Worm (Caenorhabditis elegans): ENCODE data around the gene srlf-1.

srlf-1 gene

ce11 chrII:7790324-7790898, at the start of gene srlf-1:
TSS of gene srlf-1 (plus strand) at chrII:7790591.
- TF ChIP-seq klf-2 (GFP tag; conservative IDR thresholded peaks at IDR 0.05) (no peak), ztf-23 (GFP tag; IDR thresholded peaks at IDR 0.05) (no peak), med-1 (GFP tag; optimal IDR thresholded peaks at IDR 0.05; ENCODE audit: insufficient read depth) (no peak), ref-1 (GFP tag; conservative IDR thresholded peaks at IDR 0.05) (no peak), tab-1 (GFP tag; IDR thresholded peaks at IDR 0.05) (no peak), ztf-29 (GFP tag; IDR thresholded peaks at IDR 0.05) (no peak), cog-1 (tag; optimal IDR thresholded peaks at IDR 0.05) (no peak), flt-1 (GFP tag; IDR thresholded peaks at IDR 0.05) (no peak), T22C8.4 (GFP tag; IDR thresholded peaks at IDR 0.05) (no peak)

DNA sequence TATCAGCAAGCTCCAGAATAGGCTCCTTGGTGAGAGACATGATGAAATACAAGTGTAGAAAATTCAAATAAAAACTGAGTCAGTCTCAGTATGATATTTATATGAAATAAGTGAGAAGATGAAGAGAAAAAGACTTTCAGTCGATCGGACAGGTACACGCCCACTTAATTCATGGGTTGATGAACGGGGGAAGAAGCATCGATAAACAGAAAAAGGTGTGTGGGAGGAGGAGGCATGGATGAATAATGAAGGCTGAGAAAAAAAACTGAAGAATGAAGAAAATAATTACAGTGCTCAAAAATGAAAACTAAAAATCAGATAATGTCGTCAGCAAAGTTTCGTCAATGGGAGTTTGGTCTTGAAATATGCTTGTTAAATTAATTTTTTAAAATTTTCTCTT, 36.9 kb upstream of the srlf-1 start, which contains the start of gene trx-1:
TSS of gene trx-1 (minus strand) at position 101 of the 400 bp plus-strand sequence.
- TF ChIP-seq flt-1 (GFP tag; IDR thresholded peaks at IDR 0.05) = no peak
- no peak for TF ChIP-seq klf-2 (GFP tag; conservative IDR thresholded peaks at IDR 0.05)
- no peak for TF ChIP-seq ztf-29 (GFP tag; IDR thresholded peaks at IDR 0.05)
- TF ChIP-seq ref-1 (GFP tag; conservative IDR thresholded peaks at IDR 0.05) = no peak
- TF ChIP-seq T22C8.4 (GFP tag; IDR thresholded peaks at IDR 0.05) = no peak
- TF ChIP-seq tab-1 (GFP tag; IDR thresholded peaks at IDR 0.05) = no peak
- TF ChIP-seq cog-1 (tag; optimal IDR thresholded peaks at IDR 0.05) = no peak
- no peak for TF ChIP-seq ztf-23 (GFP tag; IDR thresholded peaks at IDR 0.05)
- TF ChIP-seq med-1 (GFP tag; optimal IDR thresholded peaks at IDR 0.05; ENCODE audit: insufficient read depth) = no peak

DNA sequence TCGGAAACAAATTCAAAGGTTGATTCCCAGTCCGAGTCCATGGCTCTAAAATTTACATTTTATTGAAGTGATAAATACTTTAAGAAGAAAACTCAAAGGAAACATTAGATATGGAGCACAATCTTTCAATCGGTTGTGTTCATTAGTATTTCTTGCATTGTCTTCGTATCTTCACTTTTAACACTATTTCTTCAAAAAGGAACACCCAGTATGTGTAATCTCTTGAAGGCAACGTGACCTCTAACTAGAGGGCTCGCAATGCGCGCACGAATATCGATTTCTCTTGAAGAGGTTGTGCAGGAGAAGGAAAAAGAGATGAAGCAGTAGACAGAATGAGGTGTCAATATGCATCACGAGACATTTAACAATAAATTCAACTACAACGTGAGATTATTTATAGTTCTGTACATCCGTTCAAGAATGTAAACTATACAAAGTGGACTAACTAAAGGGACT, 35.2 kb upstream of the srlf-1 start, which contains the start of the genes B0228.6 and B0228.1:
TSS of gene B0228.6 (minus strand) at position 51 of the 456 bp plus-strand sequence.
TSS of gene B0228.1 (plus strand) at position 228 of the 456 bp plus-strand sequence.
- TF ChIP-seq tab-1 (GFP tag; IDR thresholded peaks at IDR 0.05) (no peak), med-1 (GFP tag; optimal IDR thresholded peaks at IDR 0.05; ENCODE audit: insufficient read depth) (no peak), ztf-29 (GFP tag; IDR thresholded peaks at IDR 0.05) (no peak), T22C8.4 (GFP tag; IDR thresholded peaks at IDR 0.05) (peak; percentile 78), ref-1 (GFP tag; conservative IDR thresholded peaks at IDR 0.05) (no peak), ztf-23 (GFP tag; IDR thresholded peaks at IDR 0.05) (no peak), cog-1 (tag; optimal IDR thresholded peaks at IDR 0.05) (no peak)

ce11 chrII:7756810-7757209, 33.6 kb upstream of the srlf-1 start:
- TF ChIP-seq cog-1 (tag; optimal IDR thresholded peaks at IDR 0.05) = no peak
- TF ChIP-seq tab-1 (GFP tag; IDR thresholded peaks at IDR 0.05) = no peak
- TF ChIP-seq klf-2 (GFP tag; conservative IDR thresholded peaks at IDR 0.05) = no peak
- no peak for TF ChIP-seq med-1 (GFP tag; optimal IDR thresholded peaks at IDR 0.05; ENCODE audit: insufficient read depth)
- peak; percentile 47; the same call in 1 of the 2 replicates for TF ChIP-seq ref-1 (GFP tag; conservative IDR thresholded peaks at IDR 0.05)
- TF ChIP-seq T22C8.4 (GFP tag; IDR thresholded peaks at IDR 0.05) = peak; percentile 27; the same call in 1 of the 2 replicates
- TF ChIP-seq ztf-23 (GFP tag; IDR thresholded peaks at IDR 0.05) = 0 out of 2 replicates have a peak, but pooled peaks have one; percentile 64
- TF ChIP-seq flt-1 (GFP tag; IDR thresholded peaks at IDR 0.05) = peak; percentile 80
- TF ChIP-seq ztf-29 (GFP tag; IDR thresholded peaks at IDR 0.05) = no peak

ce11 chrII:7758397-7759135, 31.8 kb upstream of the srlf-1 start, which contains the start of gene B0228.7:
TSS of gene B0228.7 (minus strand) at chrII:7759023.
- no peak for TF ChIP-seq ref-1 (GFP tag; conservative IDR thresholded peaks at IDR 0.05)
- no peak for TF ChIP-seq cog-1 (tag; optimal IDR thresholded peaks at IDR 0.05)
- no peak for TF ChIP-seq T22C8.4 (GFP tag; IDR thresholded peaks at IDR 0.05)
- TF ChIP-seq med-1 (GFP tag; optimal IDR thresholded peaks at IDR 0.05; ENCODE audit: insufficient read depth) = no peak
- no peak for TF ChIP-seq tab-1 (GFP tag; IDR thresholded peaks at IDR 0.05)
- TF ChIP-seq flt-1 (GFP tag; IDR thresholded peaks at IDR 0.05) = no peak
- no peak for TF ChIP-seq klf-2 (GFP tag; conservative IDR thresholded peaks at IDR 0.05)
- TF ChIP-seq ztf-23 (GFP tag; IDR thresholded peaks at IDR 0.05) = no peak
- no peak for TF ChIP-seq ztf-29 (GFP tag; IDR thresholded peaks at IDR 0.05)

ce11 chrII:7761440-7761839, 29.0 kb upstream of the srlf-1 start, which contains the start of gene B0228.8:
TSS of gene B0228.8 (minus strand) at chrII:7761540.
- TF ChIP-seq ref-1 (GFP tag; conservative IDR thresholded peaks at IDR 0.05) (no peak), flt-1 (GFP tag; IDR thresholded peaks at IDR 0.05) (no peak), ztf-23 (GFP tag; IDR thresholded peaks at IDR 0.05) (no peak), med-1 (GFP tag; optimal IDR thresholded peaks at IDR 0.05; ENCODE audit: insufficient read depth) (no peak), cog-1 (tag; optimal IDR thresholded peaks at IDR 0.05) (no peak), T22C8.4 (GFP tag; IDR thresholded peaks at IDR 0.05) (no peak), tab-1 (GFP tag; IDR thresholded peaks at IDR 0.05) (no peak), ztf-29 (GFP tag; IDR thresholded peaks at IDR 0.05) (no peak), klf-2 (GFP tag; conservative IDR thresholded peaks at IDR 0.05) (no peak)

- no peak for TF ChIP-seq ztf-29 (GFP tag; IDR thresholded peaks at IDR 0.05)
- no peak for TF ChIP-seq ref-1 (GFP tag; conservative IDR thresholded peaks at IDR 0.05)
- no peak for TF ChIP-seq ztf-23 (GFP tag; IDR thresholded peaks at IDR 0.05)
- TF ChIP-seq klf-2 (GFP tag; conservative IDR thresholded peaks at IDR 0.05) = no peak
- no peak for TF ChIP-seq tab-1 (GFP tag; IDR thresholded peaks at IDR 0.05)
- TF ChIP-seq med-1 (GFP tag; optimal IDR thresholded peaks at IDR 0.05; ENCODE audit: insufficient read depth) = no peak
- TF ChIP-seq T22C8.4 (GFP tag; IDR thresholded peaks at IDR 0.05) = no peak
Observed at ce11 chrII:7763569-7763968, 26.8 kb upstream of the srlf-1 start, which contains the start of gene B0228.9. TSS of gene B0228.9 (minus strand) at chrII:7763669.

- TF ChIP-seq ref-1 (GFP tag; conservative IDR thresholded peaks at IDR 0.05) (no peak), ztf-23 (GFP tag; IDR thresholded peaks at IDR 0.05) (no peak), cog-1 (tag; optimal IDR thresholded peaks at IDR 0.05) (no peak), tab-1 (GFP tag; IDR thresholded peaks at IDR 0.05) (no peak), T22C8.4 (GFP tag; IDR thresholded peaks at IDR 0.05) (no peak), flt-1 (GFP tag; IDR thresholded peaks at IDR 0.05) (no peak), klf-2 (GFP tag; conservative IDR thresholded peaks at IDR 0.05) (no peak), med-1 (GFP tag; optimal IDR thresholded peaks at IDR 0.05; ENCODE audit: insufficient read depth) (no peak), ztf-29 (GFP tag; IDR thresholded peaks at IDR 0.05) (no peak)
Observed at ce11 chrII:7765456-7765855, 24.9 kb upstream of the srlf-1 start, which contains the start of gene srh-39. TSS of gene srh-39 (minus strand) at chrII:7765556.
